Worm (Caenorhabditis elegans): ENCODE results near the gene hacl-1.

Gene hacl-1

ce11 chrII:11467541-11467940 lies 25.2 kb downstream of the hacl-1 start, which contains the start of gene klp-17:
Gene klp-17 (minus strand): TSS chrII:11467641.
- no peak for TF ChIP-seq nhr-43 (tag; optimal IDR thresholded peaks at IDR 0.05; ENCODE audit: poor library complexity, severe bottlenecking)
- TF ChIP-seq elt-1 (tag; optimal IDR thresholded peaks at IDR 0.05) = no peak
- no peak for TF ChIP-seq fkh-10 (GFP tag; optimal IDR thresholded peaks at IDR 0.05)
- TF ChIP-seq nhr-28 (tag; optimal IDR thresholded peaks at IDR 0.05) = no peak
- no peak for TF ChIP-seq ztf-4 (tag; optimal IDR thresholded peaks at IDR 0.05)
- TF ChIP-seq unc-39 (tag; optimal IDR thresholded peaks at IDR 0.05) = no peak
- TF ChIP-seq eor-1 (tag; optimal IDR thresholded peaks at IDR 0.05) = no peak
- TF ChIP-seq R02D3.7 (tag; optimal IDR thresholded peaks at IDR 0.05) = no peak
- no peak for TF ChIP-seq nhr-12 (tag; optimal IDR thresholded peaks at IDR 0.05)

DNA sequence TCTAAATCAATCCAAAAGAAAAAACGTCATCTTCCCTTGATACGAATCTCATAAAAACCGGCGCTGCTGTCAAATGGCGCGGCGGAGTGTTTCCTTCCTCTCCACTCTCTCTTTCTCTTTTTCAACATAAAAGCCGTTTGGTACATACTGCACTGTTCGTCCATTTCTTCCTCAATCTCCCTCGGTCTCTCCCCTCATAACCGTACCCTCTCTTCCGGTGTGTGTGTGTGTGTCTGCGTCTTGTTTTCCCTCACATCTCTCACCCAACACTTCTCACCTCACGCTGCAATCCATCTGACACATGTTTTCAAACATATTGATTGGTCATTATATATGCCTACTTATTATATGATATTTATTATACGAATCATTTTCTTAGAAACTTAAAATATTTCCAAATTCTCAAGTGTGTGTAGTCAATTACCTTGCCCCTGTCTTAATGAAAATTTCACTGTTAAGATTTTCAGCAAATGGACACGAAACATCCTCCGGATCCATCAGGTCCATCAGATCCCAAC lies 28.3 kb downstream of the hacl-1 start, which contains the start of the genes aars-1 and rga-1:
Gene aars-1, minus strand, starts transcription at position 71 of the 518 bp plus-strand sequence.
Gene rga-1, plus strand, starts transcription at position 468 of the 518 bp plus-strand sequence.
- peak; percentile 61 for TF ChIP-seq nfya-1 (tag; optimal IDR thresholded peaks at IDR 0.05; ENCODE audit: insufficient read depth)
- TF ChIP-seq egl-5 (tag; optimal IDR thresholded peaks at IDR 0.05) = peak; percentile 55
- TF ChIP-seq eor-1 (tag; optimal IDR thresholded peaks at IDR 0.05) = no peak
- TF ChIP-seq skn-1 (tag; optimal IDR thresholded peaks at IDR 0.05) = no peak
- peak; percentile 34 for TF ChIP-seq elt-1 (tag; optimal IDR thresholded peaks at IDR 0.05)
- TF ChIP-seq nhr-12 (tag; optimal IDR thresholded peaks at IDR 0.05) = no peak
- TF ChIP-seq elt-2 (tag; optimal IDR thresholded peaks at IDR 0.05) = peak; percentile 76
- no peak for TF ChIP-seq daf-12 (tag; optimal IDR thresholded peaks at IDR 0.05)
- no peak for TF ChIP-seq unc-62 (GFP tag; optimal IDR thresholded peaks at IDR 0.05)
- no peak for TF ChIP-seq ceh-16 (tag; optimal IDR thresholded peaks at IDR 0.05)
- peak; percentile 70 for TF ChIP-seq pha-4 (tag; optimal IDR thresholded peaks at IDR 0.05)
- TF ChIP-seq elt-3 (tag; optimal IDR thresholded peaks at IDR 0.05) = no peak
- no peak for TF ChIP-seq nhr-76 (tag; optimal IDR thresholded peaks at IDR 0.05)
- TF ChIP-seq lin-39 (tag; optimal IDR thresholded peaks at IDR 0.05) = no peak
- peak; percentile 60 for TF ChIP-seq hmg-11 (tag; optimal IDR thresholded peaks at IDR 0.05)
- no peak for TF ChIP-seq tbx-2 (tag; optimal IDR thresholded peaks at IDR 0.05)
- no peak for TF ChIP-seq nhr-67 (tag; optimal IDR thresholded peaks at IDR 0.05)
- no peak for TF ChIP-seq unc-39 (tag; optimal IDR thresholded peaks at IDR 0.05)
- no peak for TF ChIP-seq nhr-77 (tag; optimal IDR thresholded peaks at IDR 0.05)
- TF ChIP-seq nhr-237 (tag; optimal IDR thresholded peaks at IDR 0.05) = no peak
- TF ChIP-seq ceh-28 (tag; optimal IDR thresholded peaks at IDR 0.05) = peak; percentile 70
- no peak for TF ChIP-seq aly-2 (tag; optimal IDR thresholded peaks at IDR 0.05)
- no peak for TF ChIP-seq nhr-28 (tag; optimal IDR thresholded peaks at IDR 0.05)
- no peak for TF ChIP-seq ceh-9 (tag; optimal IDR thresholded peaks at IDR 0.05)
- TF ChIP-seq mml-1 (tag; optimal IDR thresholded peaks at IDR 0.05) = no peak
- TF ChIP-seq ztf-11 (tag; optimal IDR thresholded peaks at IDR 0.05) = no peak
- TF ChIP-seq ceh-82 (tag; optimal IDR thresholded peaks at IDR 0.05) = no peak
- TF ChIP-seq mdl-1 (tag; optimal IDR thresholded peaks at IDR 0.05) = no peak
- TF ChIP-seq sea-2 (GFP tag; optimal IDR thresholded peaks at IDR 0.05) = no peak
- TF ChIP-seq pqm-1 (tag; optimal IDR thresholded peaks at IDR 0.05) = peak; percentile 82
- TF ChIP-seq lsy-12 (tag; optimal IDR thresholded peaks at IDR 0.05) = no peak
- peak; percentile 71 for TF ChIP-seq nhr-23 (tag; optimal IDR thresholded peaks at IDR 0.05)
- TF ChIP-seq fkh-10 (GFP tag; optimal IDR thresholded peaks at IDR 0.05) = no peak
- TF ChIP-seq jun-1 (tag; optimal IDR thresholded peaks at IDR 0.05) = peak; percentile 47
- peak; percentile 29 for TF ChIP-seq snpc-4 (tag; optimal IDR thresholded peaks at IDR 0.05)
- no peak for TF ChIP-seq ama-1 (optimal IDR thresholded peaks at IDR 0.05)
- peak; percentile 35 for TF ChIP-seq R02D3.7 (tag; optimal IDR thresholded peaks at IDR 0.05)
- TF ChIP-seq nhr-43 (tag; optimal IDR thresholded peaks at IDR 0.05; ENCODE audit: poor library complexity, severe bottlenecking) = peak; percentile 73
- TF ChIP-seq egl-27 (tag; optimal IDR thresholded peaks at IDR 0.05) = no peak
- no peak for TF ChIP-seq nhr-11 (tag; optimal IDR thresholded peaks at IDR 0.05)
- peak; percentile 83 for TF ChIP-seq nhr-25 (tag; optimal IDR thresholded peaks at IDR 0.05)
- no peak for TF ChIP-seq fos-1 (tag; optimal IDR thresholded peaks at IDR 0.05)
- TF ChIP-seq ztf-4 (tag; optimal IDR thresholded peaks at IDR 0.05) = no peak
- peak; percentile 53 for TF ChIP-seq fkh-2 (tag; optimal IDR thresholded peaks at IDR 0.05)
- peak; percentile 28 for TF ChIP-seq lin-15B (tag; optimal IDR thresholded peaks at IDR 0.05)
- no peak for TF ChIP-seq zag-1 (tag; optimal IDR thresholded peaks at IDR 0.05)
- TF ChIP-seq ZK546.5 (tag; optimal IDR thresholded peaks at IDR 0.05) = no peak

Measured in whole organism, L3 larva.